Fruit fly (Drosophila melanogaster) Kc167 (cell line): ENCODE results near the gene Pax.

Source experiments
- Myc ChIP-seq: fragments of >200 bp; optimal IDR thresholded peaks from 2 replicates; lab custom pipeline; 2017; ENCODE audit warnings: missing external identifiers
- Sin3A ChIP-seq: fragments of >200 bp; optimal IDR thresholded peaks from 2 replicates; lab custom pipeline; 2018; ENCODE audit warnings: missing external identifiers
- h ChIP-seq: fragments of >200 bp; optimal IDR thresholded peaks from 3 replicates; lab custom pipeline; 2018; ENCODE audit warnings: missing external identifiers
- insv ChIP-seq: fragments of >200 bp; optimal IDR thresholded peaks from 3 replicates; lab custom pipeline; 2018; ENCODE audit warnings: missing external identifiers
- psq ChIP-seq: fragments of >200 bp; optimal IDR thresholded peaks from 2 replicates; lab custom pipeline; 2017; ENCODE audit warnings: missing external identifiers
- ttk ChIP-seq: sonication (Bioruptor generic); optimal IDR thresholded peaks from 2 replicates; lab custom pipeline; 2017; ENCODE audit warnings: missing external identifiers

Gene Pax

DNA sequence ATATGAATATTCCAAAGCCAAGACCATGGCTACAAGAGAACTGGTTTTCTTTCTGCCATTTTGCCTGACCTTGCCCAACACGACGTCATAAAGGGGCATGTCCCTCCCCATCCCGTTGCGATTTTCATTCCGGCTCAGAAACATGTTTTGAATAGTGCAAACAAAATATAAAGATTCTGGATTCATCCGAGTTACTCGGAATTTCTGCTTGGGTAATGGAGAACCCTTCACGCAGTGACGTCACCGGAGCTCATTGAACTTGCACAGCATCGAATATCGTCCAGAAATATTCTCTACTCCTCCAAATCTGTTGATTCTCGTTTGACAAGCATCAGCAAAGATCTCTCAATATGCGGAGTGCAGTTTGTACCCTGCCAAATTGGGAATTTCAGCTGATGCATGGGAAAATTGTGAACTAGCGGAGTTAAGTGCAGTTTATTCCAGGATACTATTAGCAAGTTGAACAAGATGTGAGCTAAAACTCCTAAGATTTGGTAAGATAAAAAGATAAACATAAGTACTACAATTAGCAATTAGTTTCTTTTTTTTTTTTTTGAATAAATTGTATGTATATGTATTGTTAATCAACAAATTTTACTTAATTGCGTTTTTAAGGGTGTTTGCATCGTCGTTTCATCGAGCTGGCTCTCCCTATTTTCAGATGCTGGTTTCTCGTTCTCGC is 27.8 kb upstream of the Pax start, which contains the start of gene CG10026:
Gene CG10026, plus strand, starts transcription at position 187 of the 682 bp plus-strand sequence.
- no peak for TF ChIP-seq psq (lab: Kevin White, UChicago)
- TF ChIP-seq Sin3A (lab: Kevin White, UChicago): no peak
- no peak for TF ChIP-seq Myc (lab: Kevin White, UChicago)
- TF ChIP-seq ttk: no peak
- no peak for TF ChIP-seq h (lab: Kevin White, UChicago)
- TF ChIP-seq insv (lab: Kevin White, UChicago): no peak

DNA sequence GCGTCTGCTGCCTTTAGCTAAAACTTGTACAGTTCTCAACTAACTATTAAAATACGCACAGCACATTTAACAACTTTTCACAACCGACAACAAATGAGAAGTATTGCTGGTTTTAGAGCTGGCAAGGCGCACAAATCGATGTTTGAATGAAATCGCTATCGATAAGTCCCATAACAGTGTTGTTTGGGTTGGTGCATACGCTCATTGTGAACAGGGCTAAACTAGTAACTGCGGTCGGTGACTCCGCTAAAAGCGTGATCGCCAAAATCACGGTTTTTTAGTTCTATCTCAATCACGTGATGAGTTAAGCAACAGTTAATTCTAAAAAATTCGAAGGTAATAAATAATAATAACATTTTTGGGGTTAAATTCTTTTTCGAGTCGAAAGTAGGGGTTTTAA is 27.0 kb upstream of the Pax start, which contains the start of gene Top2:
Gene Top2, minus strand, starts transcription at position 110 of the 400 bp plus-strand sequence.
- TF ChIP-seq h (lab: Kevin White, UChicago): no peak
- no peak for TF ChIP-seq psq (lab: Kevin White, UChicago)
- TF ChIP-seq ttk: no peak
- TF ChIP-seq Myc (lab: Kevin White, UChicago): no peak
- TF ChIP-seq insv (lab: Kevin White, UChicago): no peak
- no peak for TF ChIP-seq Sin3A (lab: Kevin White, UChicago)

DNA sequence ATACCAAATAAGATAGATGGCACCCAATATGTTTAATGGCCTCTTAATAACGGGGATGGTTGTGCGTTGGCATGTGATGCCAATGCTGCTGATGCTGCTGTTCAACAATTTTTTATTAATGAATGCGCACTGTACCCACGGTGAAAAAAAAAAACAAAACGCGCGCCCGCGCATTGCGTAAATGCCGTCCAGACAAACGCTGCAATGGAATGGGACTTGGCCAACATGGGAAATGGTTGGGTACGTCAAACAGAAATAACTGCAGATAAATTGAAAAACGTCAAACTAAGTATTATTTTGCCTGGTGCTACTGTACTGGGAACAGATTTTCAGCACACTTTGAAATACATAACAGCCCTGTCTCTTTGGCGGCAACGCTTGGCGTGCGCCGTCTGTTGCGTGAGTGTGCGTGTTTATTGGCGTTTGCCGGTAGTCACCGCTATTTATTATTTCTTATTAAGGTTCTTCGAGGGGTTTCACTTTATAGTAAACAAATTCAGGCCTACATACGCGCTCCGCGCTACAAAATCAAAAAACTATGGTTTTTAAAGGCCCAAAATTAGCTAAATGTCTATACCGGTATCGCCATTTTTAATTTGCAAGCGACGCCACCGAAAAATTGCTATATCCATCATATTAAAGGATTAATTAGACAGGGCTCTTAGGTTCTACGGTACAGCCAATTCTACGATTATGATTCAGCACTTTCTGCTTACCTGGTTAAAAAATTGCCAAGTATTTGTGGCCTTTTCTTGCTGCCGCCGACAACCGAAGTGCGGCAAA is 26.3 kb upstream of the Pax start:
- TF ChIP-seq psq (lab: Kevin White, UChicago) (no peak), Myc (lab: Kevin White, UChicago) (no peak), insv (lab: Kevin White, UChicago) (no peak), Sin3A (lab: Kevin White, UChicago) (no peak), h (lab: Kevin White, UChicago) (no peak), ttk (no peak)

DNA sequence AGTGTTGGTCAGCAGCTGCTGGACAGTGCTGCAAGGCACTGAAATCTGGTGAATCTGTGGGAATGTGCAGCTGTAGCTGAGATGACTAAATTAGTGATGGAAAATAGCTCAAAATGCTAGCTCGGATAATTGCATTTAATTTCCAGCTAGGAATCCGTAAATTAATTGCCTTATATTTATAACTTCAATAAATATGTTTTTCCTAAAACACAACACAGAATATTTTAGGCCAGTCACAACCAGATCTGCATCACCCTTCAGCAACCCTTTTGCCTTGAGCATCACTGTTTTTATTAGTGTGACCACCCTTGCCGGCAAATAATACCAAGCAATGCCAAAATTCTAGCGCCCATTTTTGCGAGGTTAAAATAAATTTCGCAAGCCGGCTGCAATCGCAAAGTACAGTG is 18.3 kb upstream of the Pax start, which contains the start of gene Hs2st:
Gene Hs2st, minus strand, starts transcription at position 17 of the 407 bp plus-strand sequence.
- no peak for TF ChIP-seq Sin3A (lab: Kevin White, UChicago)
- TF ChIP-seq h (lab: Kevin White, UChicago): no peak
- TF ChIP-seq insv (lab: Kevin White, UChicago): no peak
- no peak for TF ChIP-seq ttk
- TF ChIP-seq psq (lab: Kevin White, UChicago): no peak
- TF ChIP-seq Myc (lab: Kevin White, UChicago): no peak

DNA sequence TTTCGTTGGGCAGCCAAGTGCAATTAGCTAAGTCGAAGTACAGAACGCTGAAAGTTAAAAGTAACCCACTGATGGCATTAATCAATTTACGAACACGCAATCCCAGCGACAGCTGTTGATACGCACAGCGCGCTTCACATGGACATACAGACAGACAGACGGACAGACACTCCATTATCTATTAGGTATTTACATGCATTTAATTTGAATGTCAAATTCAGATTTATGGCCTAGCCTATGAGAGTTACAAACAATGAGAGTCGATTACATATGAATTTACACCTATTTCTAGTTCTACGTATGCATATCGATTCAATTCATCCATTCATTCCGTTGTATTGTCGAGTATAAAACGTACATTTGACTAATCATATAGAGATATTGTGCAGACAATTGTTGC is 16.2 kb upstream of the Pax start, which contains the start of gene CG10237:
Gene CG10237, minus strand, starts transcription at position 101 of the 400 bp plus-strand sequence.
- TF ChIP-seq insv (lab: Kevin White, UChicago) (no peak), Sin3A (lab: Kevin White, UChicago) (no peak), psq (lab: Kevin White, UChicago) (no peak), h (lab: Kevin White, UChicago) (no peak), ttk (no peak), Myc (lab: Kevin White, UChicago) (no peak)

DNA sequence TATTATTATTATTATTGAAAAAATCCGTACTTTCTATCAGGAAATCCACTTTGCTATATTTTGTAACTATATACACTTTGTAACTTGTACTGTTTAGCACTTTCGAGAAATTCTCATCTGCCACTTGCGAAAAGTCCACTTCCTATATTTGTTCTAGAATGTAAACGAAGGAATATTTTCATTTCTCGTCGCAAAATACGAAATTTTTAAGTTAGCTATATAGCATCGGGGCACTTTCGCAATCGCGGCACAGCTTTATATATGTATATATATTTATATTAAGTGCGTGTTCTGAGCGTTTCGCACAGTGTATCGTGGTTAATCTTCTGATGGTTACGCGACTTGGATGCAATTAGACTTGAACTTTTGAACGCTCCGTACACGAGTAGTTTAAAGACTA is 15.4 kb upstream of the Pax start, which contains the start of gene RanGAP:
Gene RanGAP, plus strand, starts transcription at position 169 of the 400 bp plus-strand sequence.
- no peak for TF ChIP-seq ttk
- TF ChIP-seq h (lab: Kevin White, UChicago): no peak
- no peak for TF ChIP-seq psq (lab: Kevin White, UChicago)
- no peak for TF ChIP-seq Sin3A (lab: Kevin White, UChicago)
- TF ChIP-seq insv (lab: Kevin White, UChicago): no peak
- no peak for TF ChIP-seq Myc (lab: Kevin White, UChicago)

DNA sequence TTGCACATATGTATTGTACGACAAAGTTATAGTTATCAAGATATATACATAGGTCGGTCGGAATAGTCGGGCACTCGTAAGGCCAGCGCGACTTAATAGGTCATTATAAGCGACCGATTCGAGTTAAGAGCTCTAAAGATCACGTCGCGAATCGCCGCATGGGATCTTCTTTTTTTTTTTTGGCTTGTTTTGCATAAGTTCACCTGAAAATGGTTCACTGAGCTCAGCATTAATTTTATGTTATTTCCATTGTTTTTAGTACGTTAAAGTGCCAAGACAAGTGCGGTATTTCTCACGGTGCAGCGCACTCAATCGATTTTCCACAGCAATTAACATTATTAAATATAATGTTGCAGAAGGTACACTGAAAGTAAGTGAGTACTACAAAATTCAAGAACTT is 14.9 kb upstream of the Pax start:
- TF ChIP-seq ttk (no peak), Myc (lab: Kevin White, UChicago) (no peak), h (lab: Kevin White, UChicago) (no peak), psq (lab: Kevin White, UChicago) (no peak), Sin3A (lab: Kevin White, UChicago) (no peak), insv (lab: Kevin White, UChicago) (no peak)

DNA sequence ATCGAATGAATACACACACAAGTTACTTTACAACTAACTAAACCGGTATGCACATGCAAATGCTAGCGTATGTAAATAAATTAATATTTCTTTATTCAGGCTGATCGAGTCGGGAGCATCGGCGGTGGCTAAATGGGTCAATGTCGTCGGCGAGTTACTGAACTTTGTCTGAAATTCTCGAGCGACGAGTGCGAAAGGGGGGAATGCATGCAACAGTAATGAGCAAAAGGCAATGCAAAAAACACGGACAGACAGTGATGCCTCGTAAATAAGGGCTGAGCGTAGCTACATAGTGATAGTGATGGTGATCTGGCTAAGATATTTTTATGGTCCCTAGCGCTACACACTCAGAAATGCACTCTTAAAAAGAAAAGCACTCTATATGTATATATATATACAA is 14.3 kb upstream of the Pax start:
- TF ChIP-seq psq (lab: Kevin White, UChicago): no peak
- no peak for TF ChIP-seq insv (lab: Kevin White, UChicago)
- TF ChIP-seq Myc (lab: Kevin White, UChicago): no peak
- TF ChIP-seq h (lab: Kevin White, UChicago): no peak
- TF ChIP-seq Sin3A (lab: Kevin White, UChicago): no peak
- TF ChIP-seq ttk: no peak

DNA sequence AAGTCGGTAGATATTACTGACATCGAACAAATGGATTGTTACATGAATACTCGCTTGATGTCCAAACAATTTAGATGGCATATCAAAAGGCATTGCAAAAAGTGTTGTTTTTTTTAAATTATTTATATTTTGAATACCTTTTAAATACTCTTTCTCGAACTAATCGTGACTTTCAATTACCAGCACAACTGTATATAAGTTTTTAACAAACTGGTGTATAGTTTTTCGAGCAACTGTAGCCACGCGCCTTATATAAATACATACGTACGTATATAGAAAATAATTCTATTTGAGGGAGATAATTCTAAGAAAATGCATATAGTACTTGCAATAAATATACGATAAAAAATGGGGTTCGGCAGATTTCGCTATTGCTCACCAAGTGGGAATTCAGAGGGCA is 13.9 kb upstream of the Pax start:
- no peak for TF ChIP-seq ttk
- no peak for TF ChIP-seq Myc (lab: Kevin White, UChicago)
- TF ChIP-seq psq (lab: Kevin White, UChicago): no peak
- no peak for TF ChIP-seq insv (lab: Kevin White, UChicago)
- TF ChIP-seq Sin3A (lab: Kevin White, UChicago): no peak
- TF ChIP-seq h (lab: Kevin White, UChicago): no peak

DNA sequence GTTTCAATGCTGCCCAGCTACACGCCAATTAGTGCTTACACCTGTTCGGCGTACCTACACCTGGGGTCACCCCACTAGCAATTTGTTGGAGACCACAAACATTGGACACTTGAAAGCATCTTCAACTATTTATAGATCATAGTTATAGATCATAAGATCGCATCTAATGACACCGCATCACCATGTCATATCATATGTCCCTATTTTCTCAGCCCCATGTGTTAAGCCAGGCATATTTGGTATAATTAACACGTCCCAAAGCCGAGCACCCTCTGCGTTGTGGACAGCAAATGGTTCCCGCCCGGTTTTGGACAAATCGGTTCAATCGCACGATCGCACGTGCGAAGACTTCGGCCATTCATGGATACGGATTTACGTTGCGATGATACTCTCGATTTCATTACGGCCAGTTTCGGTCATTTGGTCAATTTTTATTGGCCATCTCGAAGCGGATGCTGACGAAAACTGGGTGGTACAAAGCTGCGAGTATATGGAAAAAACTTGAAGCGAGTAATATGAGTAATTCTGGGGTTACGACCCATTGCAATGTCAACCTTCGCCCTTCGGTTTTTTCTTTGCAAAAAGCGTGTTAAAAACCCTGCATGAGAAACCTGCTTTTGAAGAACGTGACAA is 13.3 kb upstream of the Pax start:
- TF ChIP-seq Sin3A (lab: Kevin White, UChicago): no peak
- no peak for TF ChIP-seq insv (lab: Kevin White, UChicago)
- no peak for TF ChIP-seq psq (lab: Kevin White, UChicago)
- TF ChIP-seq Myc (lab: Kevin White, UChicago): no peak
